Fruit fly (Drosophila melanogaster) whole organism, prepupa: ENCODE results near the gene CG13667.
A peak's percentile ranks its signal among the peaks of the same experiment; 100 is the strongest.

Experiments
- Blimp-1 ChIP-seq: fragments of 200-800 bp; sonication (Bioruptor generic); optimal IDR thresholded peaks from 3 replicates; lab custom pipeline; 2017; ENCODE audit warnings: missing biosample characterization, missing genetic modification characterization, mild to moderate bottlenecking, moderate library complexity, missing genetic modification reagents
- CG10631 ChIP-seq: fragments of 200-800 bp; sonication (Bioruptor generic); optimal IDR thresholded peaks from 2 replicates; lab custom pipeline; 2016; ENCODE audit warnings: missing biosample characterization, missing genetic modification characterization
- CG11294 ChIP-seq: fragments of 200-800 bp; sonication (Bioruptor generic); IDR thresholded peaks from 2 replicates; pipeline ENCODE4 v1.3.6; 2022; ENCODE audit warnings: missing biosample characterization, missing genetic modification characterization
- CG11762 ChIP-seq: fragments of 200-800 bp; sonication (Bioruptor generic); optimal IDR thresholded peaks from 3 replicates; lab custom pipeline; 2016; ENCODE audit warnings: missing biosample characterization, missing genetic modification characterization; ENCODE audit not compliant: insufficient read depth
- CG11902 ChIP-seq: fragments of 200-800 bp; sonication (Bioruptor generic); optimal IDR thresholded peaks from 3 replicates; lab custom pipeline; 2016; ENCODE audit warnings: missing biosample characterization, missing genetic modification characterization
- CG1621 ChIP-seq: fragments of 200-800 bp; sonication (Bioruptor generic); optimal IDR thresholded peaks from 3 replicates; lab custom pipeline; 2018; ENCODE audit warnings: missing biosample characterization, mild to moderate bottlenecking, missing genetic modification characterization
- CG16779 ChIP-seq: fragments of 200-800 bp; sonication (Bioruptor generic); optimal IDR thresholded peaks from 3 replicates; lab custom pipeline; 2017; ENCODE audit warnings: missing biosample characterization, mild to moderate bottlenecking, missing genetic modification characterization
- CG3032 ChIP-seq: fragments of 200-800 bp; optimal IDR thresholded peaks from 2 replicates; lab custom pipeline; 2019; ENCODE audit warnings: missing biosample characterization, mild to moderate bottlenecking, missing genetic modification characterization, moderate library complexity
- CG31627 ChIP-seq: fragments of 200-800 bp; sonication (Bioruptor generic); optimal IDR thresholded peaks from 3 replicates; lab custom pipeline; 2016; ENCODE audit warnings: missing biosample characterization, missing genetic modification characterization
- CG32006 ChIP-seq: fragments of 200-800 bp; sonication (Bioruptor generic); optimal IDR thresholded peaks from 3 replicates; lab custom pipeline; 2017; ENCODE audit warnings: missing biosample characterization, mild to moderate bottlenecking, missing genetic modification characterization
- CG3919 ChIP-seq: fragments of 200-800 bp; sonication (Bioruptor generic); optimal IDR thresholded peaks from 3 replicates; lab custom pipeline; 2016; ENCODE audit warnings: missing biosample characterization, missing genetic modification characterization
- CG4318 ChIP-seq: fragments of 200-800 bp; sonication (Bioruptor generic); optimal IDR thresholded peaks from 3 replicates; lab custom pipeline; 2017; ENCODE audit warnings: missing biosample characterization, mild to moderate bottlenecking, missing genetic modification characterization
- CG6163 ChIP-seq: fragments of 200-800 bp; sonication (Bioruptor generic); IDR thresholded peaks from 3 replicates; pipeline ENCODE4 v1.3.6; 2022; ENCODE audit warnings: missing biosample characterization, missing genetic modification characterization
- CG6276 ChIP-seq: fragments of 200-800 bp; sonication (Bioruptor generic); optimal IDR thresholded peaks from 2 replicates; lab custom pipeline; 2017; ENCODE audit warnings: missing biosample characterization, mild to moderate bottlenecking, missing genetic modification characterization
- CG6808 ChIP-seq: fragments of 200-800 bp; sonication (Bioruptor generic); optimal IDR thresholded peaks from 3 replicates; lab custom pipeline; 2017; ENCODE audit warnings: missing biosample characterization, missing genetic modification characterization, mild to moderate bottlenecking, moderate library complexity, missing genetic modification reagents
- CG8119 ChIP-seq: fragments of 200-800 bp; sonication (Bioruptor generic); IDR thresholded peaks from 3 replicates; pipeline ENCODE4 v1.3.6; 2022; ENCODE audit warnings: missing biosample characterization, missing genetic modification characterization
- CG8319 ChIP-seq: fragments of 200-800 bp; sonication (Bioruptor generic); optimal IDR thresholded peaks from 3 replicates; lab custom pipeline; 2016; ENCODE audit warnings: missing biosample characterization, missing genetic modification characterization
- CG8632 ChIP-seq: fragments of 200-800 bp; sonication (Bioruptor generic); optimal IDR thresholded peaks from 3 replicates; lab custom pipeline; 2016; ENCODE audit warnings: missing biosample characterization, missing genetic modification characterization
- CG9139 ChIP-seq: fragments of 200-800 bp; sonication (Bioruptor generic); optimal IDR thresholded peaks from 3 replicates; lab custom pipeline; 2017; ENCODE audit warnings: missing biosample characterization, mild to moderate bottlenecking, missing genetic modification characterization
- Eip75B ChIP-seq: fragments of 200-800 bp; sonication (Bioruptor generic); optimal IDR thresholded peaks from 3 replicates; lab custom pipeline; 2016; ENCODE audit warnings: missing biosample characterization, missing genetic modification characterization
- Eip78C ChIP-seq: fragments of 200-800 bp; sonication (Bioruptor generic); peaks from one replicate; lab custom pipeline; 2016; ENCODE audit warnings: missing biosample characterization, missing genetic modification characterization
- Eip93F ChIP-seq: fragments of 200-800 bp; sonication (Bioruptor generic); optimal IDR thresholded peaks from 2 replicates; lab custom pipeline; 2016; ENCODE audit warnings: missing biosample characterization, mild to moderate bottlenecking, missing genetic modification characterization
- Ets21C ChIP-seq: fragments of 200-800 bp; sonication (Bioruptor generic); optimal IDR thresholded peaks from 3 replicates; lab custom pipeline; 2016; ENCODE audit warnings: missing biosample characterization, missing genetic modification characterization
- Ets96B ChIP-seq: fragments of 200-800 bp; optimal IDR thresholded peaks from 2 replicates; lab custom pipeline; 2019; ENCODE audit warnings: missing biosample characterization, mild to moderate bottlenecking, missing genetic modification characterization, moderate library complexity
- Hr38 ChIP-seq: sonication (Bioruptor generic); optimal IDR thresholded peaks from 2 replicates; lab custom pipeline; 2016; ENCODE audit warnings: missing biosample characterization, missing genetic modification characterization
- Hr39 ChIP-seq: fragments of 200-800 bp; sonication (Bioruptor generic); optimal IDR thresholded peaks from 2 replicates; lab custom pipeline; 2016; ENCODE audit warnings: missing biosample characterization, missing genetic modification characterization
- Hr4 ChIP-seq: fragments of 200-800 bp; sonication (Bioruptor generic); optimal IDR thresholded peaks from 3 replicates; lab custom pipeline; 2016; ENCODE audit warnings: missing biosample characterization, missing genetic modification characterization
- Lpt ChIP-seq: fragments of 200-800 bp; sonication (Bioruptor generic); optimal IDR thresholded peaks from 3 replicates; lab custom pipeline; 2016; ENCODE audit warnings: missing biosample characterization, missing genetic modification characterization
- Met ChIP-seq: fragments of 200-800 bp; sonication (Bioruptor generic); optimal IDR thresholded peaks from 3 replicates; lab custom pipeline; 2016; ENCODE audit warnings: missing biosample characterization, missing genetic modification characterization
- OdsH ChIP-seq: fragments of 200-800 bp; sonication (Bioruptor generic); optimal IDR thresholded peaks from 3 replicates; lab custom pipeline; 2016; ENCODE audit warnings: missing biosample characterization, missing genetic modification characterization
- Smox ChIP-seq: fragments of 200-800 bp; sonication (Bioruptor generic); optimal IDR thresholded peaks from 3 replicates; lab custom pipeline; 2016; ENCODE audit warnings: missing biosample characterization, missing genetic modification characterization
- Sox14 ChIP-seq: fragments of 200-800 bp; sonication (Bioruptor generic); optimal IDR thresholded peaks from 3 replicates; lab custom pipeline; 2016; ENCODE audit warnings: missing biosample characterization, missing genetic modification characterization
- Sox15 ChIP-seq: fragments of 200-800 bp; sonication (Bioruptor generic); optimal IDR thresholded peaks from 3 replicates; lab custom pipeline; 2016; ENCODE audit warnings: missing biosample characterization, missing genetic modification characterization
- achi ChIP-seq: fragments of 200-800 bp; sonication (Bioruptor generic); optimal IDR thresholded peaks from 3 replicates; lab custom pipeline; 2016; ENCODE audit warnings: missing biosample characterization, missing genetic modification characterization
- acj6 ChIP-seq: fragments of 200-800 bp; sonication (Bioruptor generic); optimal IDR thresholded peaks from 3 replicates; lab custom pipeline; 2016; ENCODE audit warnings: missing biosample characterization, missing genetic modification characterization
- dac ChIP-seq: fragments of 200-800 bp; sonication (Bioruptor generic); optimal IDR thresholded peaks from 2 replicates; lab custom pipeline; 2017; ENCODE audit warnings: missing biosample characterization, mild to moderate bottlenecking, missing genetic modification characterization
- dsx ChIP-seq: fragments of 200-800 bp; optimal IDR thresholded peaks from 3 replicates; lab custom pipeline; 2019; ENCODE audit warnings: missing biosample characterization, mild to moderate bottlenecking, missing genetic modification characterization, moderate library complexity; ENCODE audit not compliant: poor library complexity, severe bottlenecking
- eg ChIP-seq: fragments of 200-800 bp; sonication (Bioruptor generic); IDR thresholded peaks from 3 replicates; pipeline ENCODE4 v1.3.6; 2022; ENCODE audit warnings: missing biosample characterization, missing genetic modification characterization
- esn ChIP-seq: fragments of 200-800 bp; sonication (Bioruptor generic); optimal IDR thresholded peaks from 2 replicates; lab custom pipeline; 2016; ENCODE audit warnings: missing biosample characterization, mild to moderate bottlenecking, missing genetic modification characterization, moderate library complexity
- fd59A ChIP-seq: fragments of 200-800 bp; sonication (Bioruptor generic); optimal IDR thresholded peaks from 2 replicates; lab custom pipeline; 2017; ENCODE audit warnings: missing biosample characterization, mild to moderate bottlenecking, missing genetic modification characterization, missing genetic modification reagents
- fd85E ChIP-seq: fragments of 200-800 bp; sonication (Bioruptor generic); optimal IDR thresholded peaks from 3 replicates; lab custom pipeline; 2016; ENCODE audit warnings: missing biosample characterization, missing genetic modification characterization
- fkh ChIP-seq: fragments of 200-800 bp; sonication (Bioruptor generic); optimal IDR thresholded peaks from 3 replicates; lab custom pipeline; 2017; ENCODE audit warnings: missing biosample characterization, mild to moderate bottlenecking, missing genetic modification characterization, moderate library complexity
- net ChIP-seq: fragments of 200-800 bp; sonication (Bioruptor generic); optimal IDR thresholded peaks from 3 replicates; lab custom pipeline; 2016; ENCODE audit warnings: missing biosample characterization, missing genetic modification characterization
- salr ChIP-seq, 2 experiments: fragments of 200-800 bp; sonication (Bioruptor generic); optimal IDR thresholded peaks; 3 replicates each; lab custom pipeline; 2016 to 2018; ENCODE audit warnings: missing biosample characterization in 2 of 2, missing genetic modification characterization in 2 of 2, mild to moderate bottlenecking in 1 of 2
- ss ChIP-seq, 2 experiments: fragments of 200-800 bp; sonication (Bioruptor generic); optimal IDR thresholded peaks; 2 replicates in 1 of 2; 3 replicates in 1 of 2; lab custom pipeline; 2017 to 2018; ENCODE audit warnings: mild to moderate bottlenecking in 2 of 2, missing biosample characterization in 2 of 2, missing genetic modification characterization in 2 of 2, moderate library complexity in 1 of 2
- svp ChIP-seq: fragments of 200-800 bp; sonication (Bioruptor generic); peaks from one replicate; lab custom pipeline; 2016; ENCODE audit warnings: missing biosample characterization, missing genetic modification characterization
- vri ChIP-seq: fragments of 200-800 bp; sonication (Bioruptor generic); optimal IDR thresholded peaks from 3 replicates; lab custom pipeline; 2016; ENCODE audit warnings: missing biosample characterization, mild to moderate bottlenecking, missing genetic modification characterization

Gene CG13667

DNA sequence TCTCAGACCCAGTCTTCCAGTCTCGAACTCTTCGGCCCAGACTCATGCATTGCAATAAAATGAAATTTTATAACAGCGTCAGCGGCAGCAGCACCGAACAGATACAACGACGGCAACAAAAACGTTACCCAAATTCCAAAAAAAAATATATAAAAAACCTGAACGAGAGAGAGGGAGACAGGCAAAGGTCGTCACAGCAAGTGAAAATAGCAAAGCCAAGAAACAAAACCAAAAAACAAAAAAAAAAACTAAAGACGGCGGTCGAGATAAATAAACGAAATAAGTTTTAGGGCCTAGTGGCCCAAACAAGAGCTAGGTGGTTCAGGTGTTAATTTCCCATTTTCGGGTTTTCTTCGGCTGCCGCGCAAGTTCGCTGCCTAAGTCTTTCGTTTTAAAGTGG, 31.1 kb upstream of the CG13667 start:
- TF ChIP-seq CG9139 (GFP tag; lab: Kevin White, UChicago) (no peak), fd59A (GFP tag; lab: Kevin White, UChicago) (no peak), Smox (no peak), Eip78C (GFP tag; lab: Kevin White, UChicago) (no peak), Hr38 (GFP tag; lab: Kevin White, UChicago) (no peak), CG3032 (tag; lab: Kevin White, UChicago) (no peak), CG16779 (tag; lab: Kevin White, UChicago) (no peak), Hr4 (no peak), fkh (GFP tag; lab: Kevin White, UChicago) (no peak), ss (GFP tag; optimal IDR thresholded peaks at IDR 0.05; lab: Kevin White, UChicago) (no peak), fd85E (GFP tag; lab: Kevin White, UChicago) (no peak), CG10631 (no peak), CG8632 (GFP tag; lab: Kevin White, UChicago) (no peak), esn (no peak)

dm6 chr3L:8379161-8379560, 26.1 kb upstream of the CG13667 start:
- TF ChIP-seq CG3919 (GFP tag; lab: Kevin White, UChicago) (no peak), fkh (GFP tag; lab: Kevin White, UChicago) (peak; percentile 50)

DNA sequence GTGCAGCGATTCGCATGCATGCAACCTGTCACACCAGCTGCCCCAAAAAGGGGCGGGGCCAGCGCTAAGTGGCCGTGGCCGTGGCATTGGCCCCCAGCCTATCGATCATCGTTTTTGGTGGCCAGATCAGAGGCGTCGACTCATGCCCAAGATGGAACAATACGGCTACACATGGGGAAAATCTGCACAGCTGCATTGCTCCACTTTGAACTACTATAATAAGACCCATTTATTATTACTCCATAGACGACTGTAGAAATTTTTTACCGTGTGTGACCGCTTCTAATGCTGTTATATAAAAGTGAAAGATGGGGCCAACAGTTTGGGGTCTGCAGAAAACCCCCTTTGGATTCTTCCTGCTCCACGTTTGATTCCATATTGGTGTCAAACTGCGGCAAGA, 21.3 kb upstream of the CG13667 start:
- TF ChIP-seq Lpt (GFP tag; lab: Kevin White, UChicago) (no peak), CG6808 (GFP tag; lab: Kevin White, UChicago) (no peak), CG4318 (GFP tag; lab: Kevin White, UChicago) (peak; percentile 59), Ets21C (GFP tag; lab: Kevin White, UChicago) (no peak), CG10631 (no peak), fkh (GFP tag; lab: Kevin White, UChicago) (no peak), CG16779 (tag; lab: Kevin White, UChicago) (no peak), dsx (GFP tag; lab: Kevin White, UChicago) (no peak), CG8119 (peak; percentile 60), Eip78C (GFP tag; lab: Kevin White, UChicago) (peak; percentile 59), net (GFP tag; lab: Kevin White, UChicago) (peak; percentile 24), CG32006 (GFP tag; lab: Kevin White, UChicago) (peak; percentile 84), Smox (no peak), Met (GFP tag; lab: Kevin White, UChicago) (no peak), Eip93F (GFP tag; lab: Kevin White, UChicago) (no peak), CG11294 (GFP tag; lab: Robert Waterston, UW) (no peak), CG1621 (no peak), vri (GFP tag; lab: Kevin White, UChicago) (no peak), dac (GFP tag; lab: Kevin White, UChicago) (peak; percentile 51), OdsH (GFP tag; lab: Kevin White, UChicago) (peak; percentile 27), fd59A (GFP tag; lab: Kevin White, UChicago) (no peak), ss (GFP tag; optimal IDR thresholded peaks at IDR 0.05; lab: Kevin White, UChicago) (peak in 1 of 2 experiments; percentile 38), Blimp-1 (GFP tag; lab: Kevin White, UChicago) (no peak), Hr4 (peak; percentile 69), acj6 (no peak), salr (GFP tag; optimal IDR thresholded peaks at IDR 0.05; lab: Kevin White, UChicago) (peak in 1 of 2 experiments; percentile 59), esn (no peak), CG8319 (no peak), CG31627 (GFP tag; lab: Kevin White, UChicago) (no peak), CG11902 (GFP tag; lab: Kevin White, UChicago) (no peak), Ets96B (tag; lab: Kevin White, UChicago) (no peak), CG6276 (peak; percentile 21), achi (GFP tag; lab: Kevin White, UChicago) (peak; percentile 27), CG3919 (GFP tag; lab: Kevin White, UChicago) (no peak), svp (GFP tag; lab: Kevin White, UChicago) (no peak), CG11762 (GFP tag; lab: Kevin White, UChicago) (no peak), CG6163 (GFP tag; lab: Robert Waterston, UW) (no peak), eg (GFP tag; lab: Robert Waterston, UW) (peak; percentile 50; the same call in 2 of the 3 replicates), Hr39 (no peak), Eip75B (no peak), Sox14 (GFP tag; lab: Kevin White, UChicago) (no peak), Sox15 (GFP tag; lab: Kevin White, UChicago) (no peak)
